Worm (Caenorhabditis elegans): Measurements from ENCODE around the gene F54D1.6.

DNA sequence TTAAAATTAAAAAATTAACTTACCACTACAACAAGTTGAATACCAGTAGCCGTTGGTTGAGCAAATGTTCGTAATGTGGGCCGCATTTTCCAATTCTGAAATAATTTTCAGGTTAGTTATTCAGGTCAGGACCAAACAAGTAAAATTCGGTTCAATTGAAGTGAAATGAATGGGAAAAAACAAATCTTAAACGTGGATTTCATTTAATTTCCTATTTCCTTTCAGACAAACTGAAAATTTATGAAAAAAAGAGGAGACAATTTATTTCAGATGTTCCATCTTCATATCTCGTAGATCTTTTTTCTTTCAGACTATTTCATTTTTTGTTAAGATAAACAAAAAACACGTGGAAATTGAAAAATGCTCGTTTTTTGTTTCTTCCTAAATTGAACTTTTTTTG, 46.2 kb upstream of the F54D1.6 start, which contains the start of gene C05C12.6:
- TF ChIP-seq tbx-37 (GFP tag; conservative IDR thresholded peaks at IDR 0.05) (no peak), scrt-1 (GFP tag; IDR thresholded peaks at IDR 0.05) (no peak), ama-1 (optimal IDR thresholded peaks at IDR 0.05) (no peak), sea-1 (GFP tag; conservative IDR thresholded peaks at IDR 0.05) (no peak), aly-1 (tag; optimal IDR thresholded peaks at IDR 0.05) (no peak)
